Fruit fly (Drosophila melanogaster) whole organism, adult: ENCODE results near the gene peg.

Experiments
- CG11617 ChIP-seq: fragments of 200-800 bp; sonication (Bioruptor generic); optimal IDR thresholded peaks from 2 replicates; lab custom pipeline; 2017; ENCODE audit warnings: mild to moderate bottlenecking, missing biosample characterization, missing genetic modification reagents, missing genetic modification characterization
- CG33017 ChIP-seq: fragments of 200-800 bp; sonication (Bioruptor generic); optimal IDR thresholded peaks from 2 replicates; lab custom pipeline; 2018; ENCODE audit warnings: missing biosample characterization, mild to moderate bottlenecking, missing genetic modification characterization, moderate library complexity
- CG7045 ChIP-seq: fragments of 200-800 bp; sonication (Bioruptor generic); optimal IDR thresholded peaks from 2 replicates; lab custom pipeline; 2017; ENCODE audit warnings: missing biosample characterization, mild to moderate bottlenecking, missing genetic modification characterization
- CG7101 ChIP-seq: fragments of 200-800 bp; sonication (Bioruptor generic); optimal IDR thresholded peaks from 2 replicates; lab custom pipeline; 2018; ENCODE audit warnings: missing biosample characterization, mild to moderate bottlenecking, missing genetic modification characterization, moderate library complexity
- Crg-1 ChIP-seq: fragments of 200-800 bp; sonication (Bioruptor generic); optimal IDR thresholded peaks from 2 replicates; lab custom pipeline; 2016; ENCODE audit warnings: missing biosample characterization, missing genetic modification characterization
- bab1 ChIP-seq: fragments of 200-800 bp; sonication (Bioruptor generic); optimal IDR thresholded peaks from 3 replicates; lab custom pipeline; 2019; ENCODE audit warnings: missing biosample characterization, mild to moderate bottlenecking, missing genetic modification characterization, moderate library complexity
- cic ChIP-seq: fragments of 200-800 bp; sonication (Bioruptor generic); optimal IDR thresholded peaks from 2 replicates; lab custom pipeline; 2017; ENCODE audit warnings: missing biosample characterization, mild to moderate bottlenecking, missing genetic modification characterization, moderate library complexity
- cnc ChIP-seq, 2 experiments: fragments of >200 bp; optimal IDR thresholded peaks; 2 replicates each; lab custom pipeline; 2017
- kay ChIP-seq: fragments of 200-800 bp; sonication (Bioruptor generic); peaks from one replicate; lab custom pipeline; 2016; ENCODE audit warnings: missing biosample characterization, missing genetic modification characterization, borderline replicate concordance
- pad ChIP-seq: fragments of 200-800 bp; sonication (Bioruptor generic); optimal IDR thresholded peaks from 3 replicates; lab custom pipeline; 2017; ENCODE audit warnings: missing biosample characterization, missing genetic modification characterization, mild to moderate bottlenecking, moderate library complexity, missing genetic modification reagents

DNA sequence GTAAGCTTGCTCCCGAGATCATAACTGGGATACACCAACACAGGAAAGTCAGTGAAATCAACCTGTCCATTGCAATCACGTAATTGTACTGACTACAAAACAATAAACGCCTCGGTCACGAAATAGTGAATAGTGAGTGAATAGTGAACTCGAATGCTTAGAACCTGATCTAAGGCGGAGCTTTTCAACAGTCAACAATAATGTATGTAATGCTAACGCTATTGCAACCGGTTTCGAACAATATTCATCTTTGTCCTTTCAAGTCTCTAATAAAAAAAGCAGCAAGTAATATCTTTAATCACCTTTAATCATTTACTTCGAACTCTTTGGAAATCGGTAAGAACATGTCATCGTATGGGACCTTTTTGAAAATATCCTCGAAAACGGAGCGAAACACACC lies 21.8 kb upstream of the peg start, which contains the start of gene CG31189:
- no peak for TF ChIP-seq CG7045 (GFP tag; lab: Kevin White, UChicago)
- no peak for TF ChIP-seq bab1 (GFP tag; lab: Kevin White, UChicago)
- TF ChIP-seq cnc (optimal IDR thresholded peaks at IDR 0.05; lab: Kevin White, UChicago), result no peak
- TF ChIP-seq CG33017 (tag; lab: Kevin White, UChicago), result no peak
- TF ChIP-seq CG11617 (GFP tag; lab: Kevin White, UChicago), result no peak
- TF ChIP-seq pad (GFP tag; lab: Kevin White, UChicago), result no peak
- no peak for TF ChIP-seq kay (GFP tag; lab: Kevin White, UChicago)
- no peak for TF ChIP-seq Crg-1 (GFP tag; lab: Kevin White, UChicago)
- TF ChIP-seq CG7101 (tag; lab: Kevin White, UChicago), result no peak
- no peak for TF ChIP-seq cic
